Fruit fly (Drosophila melanogaster): Measurements from ENCODE around the gene CG15385.

CG15385 gene

dm6 chr2L:2226259-2227121 is 14.1 kb upstream of the CG15385 start, which contains the start of the genes CG15387 and sau:
TSS of gene CG15387 (minus strand) at chr2L:2226294.
TSS of gene sau (plus strand) at chr2L:2226342.
- TF ChIP-seq Awh (GFP tag; IDR thresholded peaks at IDR 0.05): peak; percentile 65
- TF ChIP-seq CG4854 (GFP tag; optimal IDR thresholded peaks at IDR 0.05): peak; percentile 88
- TF ChIP-seq pb (GFP tag; optimal IDR thresholded peaks at IDR 0.05): peak; percentile 86
- TF ChIP-seq Spps (tag; optimal IDR thresholded peaks at IDR 0.05): peak; percentile 78
- TF ChIP-seq gt (GFP tag; IDR thresholded peaks at IDR 0.05): peak; percentile 71
- TF ChIP-seq Gsc (GFP tag; IDR thresholded peaks at IDR 0.05): no peak
- peak; percentile 8 for TF ChIP-seq run (tag; optimal IDR thresholded peaks at IDR 0.05)
- TF ChIP-seq scrt (GFP tag; optimal IDR thresholded peaks at IDR 0.05): peak; percentile 71
- TF ChIP-seq sim (GFP tag; IDR thresholded peaks at IDR 0.05): no peak
- peak; percentile 91 for TF ChIP-seq fu2 (GFP tag; optimal IDR thresholded peaks at IDR 0.05)
- peak; percentile 87 for TF ChIP-seq chinmo (GFP tag; IDR thresholded peaks at IDR 0.05; ENCODE audit: partially characterized antibody)
- TF ChIP-seq CG13894 (tag; optimal IDR thresholded peaks at IDR 0.05): peak; percentile 90
- TF ChIP-seq Rfx (GFP tag; IDR thresholded peaks at IDR 0.05): peak; percentile 89
- TF ChIP-seq ken (GFP tag; IDR thresholded peaks at IDR 0.05): peak; percentile 86
- peak in 1 of 2 experiments; percentile 51 for TF ChIP-seq Hr78 (GFP tag; optimal IDR thresholded peaks at IDR 0.05)
- peak; percentile 99 for TF ChIP-seq Ets65A (GFP tag)
- no peak for TF ChIP-seq fd102C (GFP tag; optimal IDR thresholded peaks at IDR 0.05)
- peak; percentile 76 for TF ChIP-seq Asciz (GFP tag; optimal IDR thresholded peaks at IDR 0.05)
- no peak for TF ChIP-seq Doc2 (GFP tag; IDR thresholded peaks at IDR 0.05)
- TF ChIP-seq Nf-YC (tag; optimal IDR thresholded peaks at IDR 0.05): peak; percentile 78
- peak; percentile 77 for TF ChIP-seq CG9215 (GFP tag; IDR thresholded peaks at IDR 0.05)
- TF ChIP-seq Atf3 (GFP tag; optimal IDR thresholded peaks at IDR 0.05): peak; percentile 86
- peak; percentile 59 for TF ChIP-seq HmgD (GFP tag; optimal IDR thresholded peaks at IDR 0.05)
- peak; percentile 89 for TF ChIP-seq kay (GFP tag; optimal IDR thresholded peaks at IDR 0.05)
- peak; percentile 96 for TF ChIP-seq Dll (GFP tag; IDR thresholded peaks at IDR 0.05; ENCODE audit: partially characterized antibody)
- no peak for TF ChIP-seq usp (GFP tag; optimal IDR thresholded peaks at IDR 0.05)
- TF ChIP-seq CG17802 (tag; optimal IDR thresholded peaks at IDR 0.05): peak; percentile 66
- TF ChIP-seq fru (optimal IDR thresholded peaks at IDR 0.05): no peak
- TF ChIP-seq ci (GFP tag; IDR thresholded peaks at IDR 0.05): peak; percentile 89
- peak; percentile 68 for TF ChIP-seq gcm (GFP tag; optimal IDR thresholded peaks at IDR 0.05)
- TF ChIP-seq CG10209 (GFP tag; optimal IDR thresholded peaks at IDR 0.05): peak; percentile 86
- peak; percentile 93 for TF ChIP-seq chn (GFP tag; optimal IDR thresholded peaks at IDR 0.05)
- peak; percentile 91 for TF ChIP-seq trem (tag; optimal IDR thresholded peaks at IDR 0.05)
- TF ChIP-seq her (GFP tag; optimal IDR thresholded peaks at IDR 0.05): peak; percentile 83
- peak; percentile 83 for TF ChIP-seq CG6689 (GFP tag; IDR thresholded peaks at IDR 0.05)
- peak; percentile 47 for TF ChIP-seq Nf-YA (GFP tag; IDR thresholded peaks at IDR 0.05)
- TF ChIP-seq h (optimal IDR thresholded peaks at IDR 0.05): no peak
- TF ChIP-seq Optix (GFP tag; IDR thresholded peaks at IDR 0.05): peak; percentile 40; the same call in 1 of the 3 replicates
- TF ChIP-seq B-H2 (GFP tag; optimal IDR thresholded peaks at IDR 0.05): peak; percentile 94
- TF ChIP-seq Atf6 (GFP tag; IDR thresholded peaks at IDR 0.05): peak; percentile 90
- peak; percentile 89 for TF ChIP-seq slbo (GFP tag; IDR thresholded peaks at IDR 0.05)
- peak; percentile 36 to 87 for TF ChIP-seq bsh (GFP tag; optimal IDR thresholded peaks at IDR 0.05)
- 0 out of 2 replicates have a peak, but pooled peaks have one; percentile 35 for TF ChIP-seq CG17612 (GFP tag; IDR thresholded peaks at IDR 0.05)
- peak; percentile 90 for TF ChIP-seq CG4424 (GFP tag; optimal IDR thresholded peaks at IDR 0.05)
- peak; percentile 72 for TF ChIP-seq schlank (tag; optimal IDR thresholded peaks at IDR 0.05)
- TF ChIP-seq trh (GFP tag; optimal IDR thresholded peaks at IDR 0.05): peak; percentile 41
- TF ChIP-seq CG12219 (GFP tag; optimal IDR thresholded peaks at IDR 0.05): peak; percentile 69
- TF ChIP-seq Lpt (GFP tag; optimal IDR thresholded peaks at IDR 0.05): no peak
- TF ChIP-seq shn (GFP tag; optimal IDR thresholded peaks at IDR 0.05): peak; percentile 93
- peak; percentile 81 for TF ChIP-seq hb (GFP tag; IDR thresholded peaks at IDR 0.05; ENCODE audit: partially characterized antibody)
